Worm (Caenorhabditis elegans): Measurements from ENCODE around the gene R10H10.4.

- TF ChIP-seq madf-3 (GFP tag; IDR thresholded peaks at IDR 0.05) (no peak), Y95B8A.8 (GFP tag; IDR thresholded peaks at IDR 0.05) (no peak), efl-1 (GFP tag; optimal IDR thresholded peaks at IDR 0.05) (no peak), F10E7.11 (tag; optimal IDR thresholded peaks at IDR 0.05) (no peak), sdz-38 (tag; optimal IDR thresholded peaks at IDR 0.05) (no peak), snpc-4 (GFP tag; optimal IDR thresholded peaks at IDR 0.05) (no peak), snpc-4 (tag; optimal IDR thresholded peaks at IDR 0.05) (peak in 1 of 4 experiments; percentile 51), snpc-3.4 (tag; optimal IDR thresholded peaks at IDR 0.05) (no peak), nhr-80 (tag; optimal IDR thresholded peaks at IDR 0.05) (peak; percentile 16), pha-4 (tag; optimal IDR thresholded peaks at IDR 0.05) (no peak), athp-1 (tag; optimal IDR thresholded peaks at IDR 0.05) (no peak), F55B11.4 (tag; optimal IDR thresholded peaks at IDR 0.05; ENCODE audit: borderline replicate concordance, insufficient read depth) (no peak)
These were observed 30.4 kb upstream of the R10H10.4 start for ce11 chrIV:10425129-10425528.

Data from whole organism, young adult.